Fruit fly (Drosophila melanogaster) whole organism: ENCODE data around the gene CG11227.

ENCODE experiments used
- CG8478 ChIP-seq: fragments of >200 bp; optimal IDR thresholded peaks from 2 replicates; lab custom pipeline; 2018; ENCODE audit warnings: inconsistent platforms
- Dll ChIP-seq: fragments of >200 bp; optimal IDR thresholded peaks from 2 replicates; lab custom pipeline; 2017
- EcR ChIP-seq, 2 experiments: fragments of >200 bp; optimal IDR thresholded peaks; 2 replicates each; lab custom pipeline; 2017; ENCODE audit warnings: missing biosample characterization in 2 of 2, missing genetic modification characterization in 2 of 2, missing genetic modification reagents in 2 of 2
- pan ChIP-seq: fragments of >200 bp; optimal IDR thresholded peaks from 2 replicates; lab custom pipeline; 2017
- psq ChIP-seq: fragments of >200 bp; optimal IDR thresholded peaks from 2 replicates; lab custom pipeline; 2017
- usp ChIP-seq: fragments of >200 bp; optimal IDR thresholded peaks from 2 replicates; lab custom pipeline; 2017; ENCODE audit warnings: missing biosample characterization, missing genetic modification characterization, mixed read lengths

DNA sequence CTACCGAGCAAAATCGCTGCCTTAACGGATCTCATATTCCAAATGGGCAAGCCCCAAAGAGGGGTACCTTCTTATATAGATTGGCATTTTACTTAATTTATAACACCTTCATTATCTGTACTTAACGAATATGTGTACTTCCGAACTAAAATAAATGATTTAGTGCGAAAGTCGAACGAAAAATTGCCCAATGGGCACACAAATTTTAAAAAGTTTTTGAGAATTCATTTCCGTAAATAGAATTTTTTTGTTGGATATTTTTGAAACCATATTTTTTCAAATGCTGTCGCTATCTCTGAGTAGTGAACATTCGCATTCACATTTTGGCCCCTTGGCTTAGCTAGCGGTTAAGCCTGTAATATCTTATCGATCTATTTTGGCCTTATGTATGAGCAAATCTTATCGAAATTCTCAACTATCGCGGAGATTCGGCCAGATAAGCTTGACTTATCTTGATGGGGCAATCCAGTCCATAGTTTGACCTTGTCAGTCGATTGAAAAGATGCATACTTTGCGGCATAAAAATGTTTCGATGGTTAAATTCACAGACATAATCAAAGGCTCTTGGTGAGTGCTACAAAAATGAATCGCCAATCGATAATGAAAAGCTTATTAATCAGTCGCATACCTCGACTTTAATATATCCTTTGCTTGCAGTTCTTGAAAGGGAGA, 32.1 kb upstream of the CG11227 start, which contains the start of gene CG1304:
- TF ChIP-seq CG8478 (lab: Kevin White, UChicago) (no peak), EcR (GFP tag; optimal IDR thresholded peaks at IDR 0.05; lab: Kevin White, UChicago) (no peak), usp (GFP tag; lab: Kevin White, UChicago) (no peak), psq (lab: Kevin White, UChicago) (no peak), Dll (lab: Kevin White, UChicago) (no peak), pan (lab: Kevin White, UChicago) (no peak)
